Worm (Caenorhabditis elegans) whole organism, early embryonic: ENCODE data around the gene F28H7.7.

ENCODE experiments used
- B0310.2 ChIP-seq: sonication (generic microtip); optimal IDR thresholded peaks from 2 replicates; lab custom pipeline; 2016; ENCODE audit warnings: mild to moderate bottlenecking, missing genetic modification characterization, missing compliant biosample characterization
- F13C5.2 ChIP-seq: sonication (generic microtip); optimal IDR thresholded peaks from 2 replicates; lab custom pipeline; 2017; ENCODE audit warnings: mild to moderate bottlenecking, missing genetic modification characterization, inconsistent platforms, missing compliant biosample characterization
- aly-1 ChIP-seq: sonication (generic microtip); optimal IDR thresholded peaks from 2 replicates; lab custom pipeline; 2016; ENCODE audit warnings: missing genetic modification characterization, missing compliant biosample characterization
- ama-1 ChIP-seq: fragments of 150-350 bp; optimal IDR thresholded peaks from 2 replicates; lab custom pipeline; 2014
- ceh-13 ChIP-seq: fragments of 200-800 bp; sonication (Bioruptor generic); optimal IDR thresholded peaks from 2 replicates; lab custom pipeline; 2018; ENCODE audit warnings: mild to moderate bottlenecking, missing genetic modification characterization, missing compliant biosample characterization
- ceh-36 ChIP-seq: sonication (generic microtip); optimal IDR thresholded peaks from 2 replicates; lab custom pipeline; 2016; ENCODE audit warnings: missing genetic modification characterization, inconsistent platforms, missing compliant biosample characterization
- ets-7 ChIP-seq: sonication (generic microtip); optimal IDR thresholded peaks from 2 replicates; lab custom pipeline; 2016; ENCODE audit warnings: missing genotype, missing genetic modification characterization, missing compliant biosample characterization
- flt-1 ChIP-seq: fragments of 200-800 bp; sonication (Bioruptor generic); IDR thresholded peaks from 2 replicates; pipeline ENCODE4 v1.3.6; 2022; ENCODE audit warnings: missing genetic modification characterization, missing compliant biosample characterization
- hmbx-1 ChIP-seq: sonication (generic microtip); optimal IDR thresholded peaks from 2 replicates; lab custom pipeline; 2016; ENCODE audit warnings: mild to moderate bottlenecking, missing genetic modification characterization, missing compliant biosample characterization
- hmg-4 ChIP-seq: fragments of 200-800 bp; sonication (Bioruptor generic); optimal IDR thresholded peaks from 2 replicates; lab custom pipeline; 2018; ENCODE audit warnings: mild to moderate bottlenecking, missing genetic modification characterization, missing compliant biosample characterization
- hnd-1 ChIP-seq: sonication (generic microtip); optimal IDR thresholded peaks from 2 replicates; lab custom pipeline; 2016; ENCODE audit warnings: missing genetic modification characterization, missing compliant biosample characterization
- pes-1 ChIP-seq: fragments of 200-800 bp; sonication (Bioruptor generic); IDR thresholded peaks from 2 replicates; pipeline ENCODE4 v1.3.6; 2022; ENCODE audit warnings: missing genetic modification reagents, missing genetic modification characterization, missing compliant biosample characterization
- scrt-1 ChIP-seq: fragments of 200-800 bp; sonication (Bioruptor generic); IDR thresholded peaks from 2 replicates; pipeline ENCODE4 v1.3.6; 2022; ENCODE audit warnings: missing genetic modification characterization, missing compliant biosample characterization
- sea-1 ChIP-seq: fragments of 200-800 bp; sonication (Bioruptor generic); conservative IDR thresholded peaks from 2 replicates; pipeline ENCODE4 v1.3.6; 2022; ENCODE audit warnings: missing genetic modification characterization, missing compliant biosample characterization
- tbx-11 ChIP-seq: fragments of 200-800 bp; sonication (Bioruptor generic); IDR thresholded peaks from 2 replicates; pipeline ENCODE4 v1.3.6; 2022; ENCODE audit warnings: missing genetic modification characterization, missing compliant biosample characterization
- tbx-37 ChIP-seq: fragments of 200-800 bp; sonication (Bioruptor generic); conservative IDR thresholded peaks from 2 replicates; pipeline ENCODE4 v1.3.6; 2022; ENCODE audit warnings: missing genetic modification reagents, missing genetic modification characterization, missing compliant biosample characterization
- tra-4 ChIP-seq: sonication (generic microtip); optimal IDR thresholded peaks from 2 replicates; lab custom pipeline; 2017; ENCODE audit warnings: missing genetic modification characterization, missing compliant biosample characterization

The F28H7.7 gene

DNA sequence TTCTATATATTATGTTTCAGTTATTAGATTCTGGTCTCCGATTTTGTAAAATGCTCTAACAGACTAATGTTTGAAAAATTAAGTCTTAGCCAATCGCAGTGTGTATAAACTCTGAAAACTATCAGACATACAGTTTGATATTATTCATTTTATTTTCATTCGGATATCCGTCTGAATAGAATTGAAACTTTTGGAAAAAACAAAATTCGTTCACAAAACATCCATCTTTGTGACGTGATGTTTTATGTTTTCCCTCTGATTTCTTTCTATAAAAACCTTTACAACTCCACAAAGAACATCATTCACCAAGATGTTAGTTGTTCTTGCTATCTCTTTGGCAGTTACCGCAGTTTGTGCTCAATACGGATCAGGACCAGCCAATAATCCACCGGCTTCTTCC, 39.5 kb upstream of the F28H7.7 start, which contains the start of gene ule-3:
Gene ule-3 (plus strand): TSS at position 301 of the 400 bp plus-strand sequence.
- no peak for TF ChIP-seq flt-1 (GFP tag; lab: Robert Waterston, UW)
- TF ChIP-seq hmg-4 (GFP tag; lab: Kevin White, UChicago): no peak
- TF ChIP-seq sea-1 (GFP tag; lab: Robert Waterston, UW): no peak
- TF ChIP-seq tbx-37 (GFP tag; lab: Robert Waterston, UW): no peak
- no peak for TF ChIP-seq aly-1
- no peak for TF ChIP-seq scrt-1 (GFP tag; lab: Robert Waterston, UW)
- no peak for TF ChIP-seq pes-1 (GFP tag; lab: Robert Waterston, UW)
- TF ChIP-seq ceh-13 (GFP tag; lab: Kevin White, UChicago): no peak
- TF ChIP-seq tbx-11 (GFP tag; lab: Robert Waterston, UW): no peak
- TF ChIP-seq F13C5.2 (tag; lab: Kevin White, UChicago): no peak
- TF ChIP-seq tra-4 (tag; lab: Kevin White, UChicago): no peak
- no peak for TF ChIP-seq hnd-1 (tag; lab: Kevin White, UChicago)
- no peak for TF ChIP-seq hmbx-1

DNA sequence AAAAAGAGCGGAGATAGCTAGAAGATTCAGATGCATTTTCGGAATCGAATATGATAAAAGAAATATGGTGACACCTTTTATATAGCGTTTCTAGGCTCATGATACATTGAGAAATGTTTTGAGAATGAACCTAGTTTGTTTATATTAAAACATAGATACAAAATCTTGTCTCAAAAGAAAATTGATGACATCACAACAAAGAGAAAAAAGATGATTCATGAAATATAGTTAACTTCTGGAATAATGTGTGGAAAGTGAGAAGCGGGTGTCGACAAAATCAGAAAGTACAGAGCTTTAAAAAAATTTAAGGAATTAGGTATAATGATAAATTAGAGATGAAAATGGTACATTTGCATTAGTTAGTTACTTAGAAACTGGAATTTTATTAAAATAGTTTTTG, 38.8 kb upstream of the F28H7.7 start, which contains the start of gene D1054.10:
Gene D1054.10 (minus strand): TSS at position 101 of the 400 bp plus-strand sequence.
- no peak for TF ChIP-seq tbx-11 (GFP tag; lab: Robert Waterston, UW)
- no peak for TF ChIP-seq ama-1
- no peak for TF ChIP-seq tbx-37 (GFP tag; lab: Robert Waterston, UW)
- TF ChIP-seq pes-1 (GFP tag; lab: Robert Waterston, UW): no peak
- no peak for TF ChIP-seq aly-1
- TF ChIP-seq ets-7 (tag; lab: Kevin White, UChicago): no peak
- no peak for TF ChIP-seq B0310.2 (tag; lab: Kevin White, UChicago)
- no peak for TF ChIP-seq flt-1 (GFP tag; lab: Robert Waterston, UW)
- TF ChIP-seq hnd-1 (tag; lab: Kevin White, UChicago): no peak
- no peak for TF ChIP-seq F13C5.2 (tag; lab: Kevin White, UChicago)
- no peak for TF ChIP-seq ceh-13 (GFP tag; lab: Kevin White, UChicago)
- no peak for TF ChIP-seq tra-4 (tag; lab: Kevin White, UChicago)
- no peak for TF ChIP-seq hmg-4 (GFP tag; lab: Kevin White, UChicago)
- TF ChIP-seq sea-1 (GFP tag; lab: Robert Waterston, UW): no peak
- no peak for TF ChIP-seq hmbx-1
- no peak for TF ChIP-seq scrt-1 (GFP tag; lab: Robert Waterston, UW)
- TF ChIP-seq ceh-36 (tag; lab: Kevin White, UChicago): no peak

DNA sequence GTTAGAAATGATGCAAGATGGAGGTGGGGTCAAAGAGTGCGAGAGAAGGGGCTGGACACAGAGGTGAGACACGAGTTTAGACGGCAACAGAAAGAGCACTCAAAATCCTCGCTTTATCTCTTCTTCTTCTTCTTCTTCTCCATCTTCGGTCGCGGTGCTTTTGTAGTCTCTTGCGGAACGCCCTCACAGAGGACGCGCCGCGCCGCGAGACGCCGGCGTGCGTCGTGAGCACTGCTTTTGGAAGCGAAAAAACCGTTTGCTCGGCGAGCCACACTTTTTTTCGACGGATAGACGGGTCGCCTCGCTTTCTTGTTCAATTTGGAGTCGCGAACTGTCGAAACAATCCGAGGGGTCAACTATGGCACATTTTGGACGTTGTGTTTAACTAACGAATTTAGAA, 37.0 kb upstream of the F28H7.7 start, which contains the start of gene D1054.9:
Gene D1054.9 (minus strand): TSS at position 137 of the 400 bp plus-strand sequence.
- no peak for TF ChIP-seq hmg-4 (GFP tag; lab: Kevin White, UChicago)
- no peak for TF ChIP-seq flt-1 (GFP tag; lab: Robert Waterston, UW)
- no peak for TF ChIP-seq sea-1 (GFP tag; lab: Robert Waterston, UW)
- TF ChIP-seq ceh-13 (GFP tag; lab: Kevin White, UChicago): no peak
- no peak for TF ChIP-seq tbx-37 (GFP tag; lab: Robert Waterston, UW)
- TF ChIP-seq tbx-11 (GFP tag; lab: Robert Waterston, UW): no peak
- no peak for TF ChIP-seq hnd-1 (tag; lab: Kevin White, UChicago)
- TF ChIP-seq hmbx-1: no peak
- TF ChIP-seq B0310.2 (tag; lab: Kevin White, UChicago): no peak
- no peak for TF ChIP-seq pes-1 (GFP tag; lab: Robert Waterston, UW)
- no peak for TF ChIP-seq F13C5.2 (tag; lab: Kevin White, UChicago)
- TF ChIP-seq ceh-36 (tag; lab: Kevin White, UChicago): no peak
- no peak for TF ChIP-seq ets-7 (tag; lab: Kevin White, UChicago)
- no peak for TF ChIP-seq tra-4 (tag; lab: Kevin White, UChicago)
- TF ChIP-seq aly-1: no peak

DNA sequence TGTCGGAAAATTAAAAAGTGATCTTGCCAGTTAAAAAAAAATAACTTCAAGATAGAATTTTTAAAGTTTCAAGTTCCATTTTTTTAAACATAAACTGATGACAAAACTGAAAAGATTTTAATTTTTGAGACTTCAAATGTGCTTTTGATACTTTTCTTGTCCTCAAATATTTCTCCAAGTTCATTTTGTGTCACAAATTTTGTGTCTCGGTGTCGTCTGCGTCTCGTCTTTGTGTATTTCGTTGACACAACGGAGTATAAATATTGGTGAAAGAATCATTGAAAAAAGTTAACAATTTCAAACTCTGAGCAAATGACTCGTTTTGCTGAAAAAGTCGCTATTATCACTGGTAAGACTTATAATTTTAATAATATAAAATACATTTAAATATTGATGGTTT, 30.1 kb upstream of the F28H7.7 start, which contains the start of gene D1054.8:
Gene D1054.8 (plus strand): TSS at position 301 of the 400 bp plus-strand sequence.
- TF ChIP-seq aly-1: no peak
- no peak for TF ChIP-seq B0310.2 (tag; lab: Kevin White, UChicago)
- TF ChIP-seq ama-1: no peak
- TF ChIP-seq hnd-1 (tag; lab: Kevin White, UChicago): no peak
- no peak for TF ChIP-seq pes-1 (GFP tag; lab: Robert Waterston, UW)
- no peak for TF ChIP-seq ceh-36 (tag; lab: Kevin White, UChicago)
- TF ChIP-seq ceh-13 (GFP tag; lab: Kevin White, UChicago): no peak
- TF ChIP-seq scrt-1 (GFP tag; lab: Robert Waterston, UW): no peak
- no peak for TF ChIP-seq tra-4 (tag; lab: Kevin White, UChicago)
- no peak for TF ChIP-seq F13C5.2 (tag; lab: Kevin White, UChicago)
- TF ChIP-seq tbx-37 (GFP tag; lab: Robert Waterston, UW): no peak
- TF ChIP-seq hmbx-1: no peak
- no peak for TF ChIP-seq hmg-4 (GFP tag; lab: Kevin White, UChicago)
- no peak for TF ChIP-seq flt-1 (GFP tag; lab: Robert Waterston, UW)
- no peak for TF ChIP-seq sea-1 (GFP tag; lab: Robert Waterston, UW)
- TF ChIP-seq ets-7 (tag; lab: Kevin White, UChicago): no peak
- TF ChIP-seq tbx-11 (GFP tag; lab: Robert Waterston, UW): no peak

DNA sequence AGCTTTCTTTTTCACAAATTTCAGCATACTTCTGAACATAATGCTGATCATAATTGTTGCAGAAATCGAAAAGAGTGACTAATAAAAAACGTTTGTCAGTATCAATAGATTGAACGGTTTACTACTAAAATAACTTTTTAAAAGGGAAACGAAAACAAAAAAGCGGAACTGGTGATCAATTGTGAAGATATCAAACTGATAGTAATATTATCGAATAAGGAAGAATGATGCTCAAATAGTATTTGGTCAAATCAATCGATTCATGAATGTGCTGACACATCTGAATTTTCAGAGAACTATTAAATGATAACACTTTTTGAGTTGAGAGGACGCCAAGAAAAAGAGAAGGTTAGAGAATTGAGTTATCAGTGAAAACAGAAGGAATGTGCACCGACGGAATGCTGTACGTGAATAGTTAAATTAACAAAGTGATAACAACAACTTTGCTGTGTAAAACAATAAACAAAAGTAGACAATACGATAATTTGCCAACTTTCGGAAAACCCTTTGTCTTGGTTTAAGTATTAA, 22.6 kb upstream of the F28H7.7 start, which contains the start of gene D1054.5:
Gene D1054.5 (minus strand): TSS at position 51 of the 528 bp plus-strand sequence.
- TF ChIP-seq hnd-1 (tag; lab: Kevin White, UChicago) (no peak), pes-1 (GFP tag; lab: Robert Waterston, UW) (no peak), ceh-36 (tag; lab: Kevin White, UChicago) (no peak), hmg-4 (GFP tag; lab: Kevin White, UChicago) (no peak), tbx-37 (GFP tag; lab: Robert Waterston, UW) (no peak), ets-7 (tag; lab: Kevin White, UChicago) (no peak), tra-4 (tag; lab: Kevin White, UChicago) (no peak), ceh-13 (GFP tag; lab: Kevin White, UChicago) (no peak), flt-1 (GFP tag; lab: Robert Waterston, UW) (no peak), B0310.2 (tag; lab: Kevin White, UChicago) (no peak), hmbx-1 (no peak), tbx-11 (GFP tag; lab: Robert Waterston, UW) (no peak), sea-1 (GFP tag; lab: Robert Waterston, UW) (no peak), aly-1 (no peak), scrt-1 (GFP tag; lab: Robert Waterston, UW) (no peak), F13C5.2 (tag; lab: Kevin White, UChicago) (no peak), ama-1 (no peak)

DNA sequence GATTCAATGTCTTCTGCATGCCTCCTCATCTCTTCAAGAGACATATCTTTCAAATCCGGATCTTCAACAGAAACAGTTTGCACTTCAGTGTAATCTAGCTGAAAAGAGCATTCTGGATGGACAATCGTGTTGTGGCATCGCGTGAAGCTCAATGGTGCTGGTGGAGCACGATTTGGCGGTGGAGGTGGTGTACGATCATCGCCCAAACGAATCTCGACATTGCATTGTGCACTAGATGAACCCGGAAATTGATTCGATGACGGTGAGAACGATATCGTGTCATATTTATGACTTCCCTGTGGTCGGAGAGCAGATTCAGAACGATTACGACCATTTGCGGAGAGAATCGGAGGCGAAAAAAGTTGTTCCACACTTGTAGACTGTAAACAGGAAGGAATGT, 19.3 kb upstream of the F28H7.7 start:
- no peak for TF ChIP-seq ama-1
- TF ChIP-seq tra-4 (tag; lab: Kevin White, UChicago): no peak
